Fruit fly (Drosophila melanogaster) whole organism, embryonic: ENCODE data around the gene mRpL27.

Experiments used
- Abd-B ChIP-seq: fragments of 200-800 bp; sonication (Bioruptor generic); optimal IDR thresholded peaks from 2 replicates; lab custom pipeline; 2018; ENCODE audit warnings: missing biosample characterization, mild to moderate bottlenecking, missing genetic modification characterization, moderate library complexity
- Atf-2 ChIP-seq: fragments of 200-800 bp; sonication (Bioruptor generic); optimal IDR thresholded peaks from 2 replicates; lab custom pipeline; 2016; ENCODE audit warnings: missing biosample characterization, missing genetic modification characterization
- B-H2 ChIP-seq: fragments of 200-800 bp; sonication (Bioruptor generic); optimal IDR thresholded peaks from 2 replicates; lab custom pipeline; 2018; ENCODE audit warnings: missing biosample characterization, mild to moderate bottlenecking, missing genetic modification characterization
- CG10267 ChIP-seq: fragments of 200-800 bp; sonication (Bioruptor generic); optimal IDR thresholded peaks from 2 replicates; lab custom pipeline; 2018; ENCODE audit warnings: missing biosample characterization, mild to moderate bottlenecking, missing genetic modification characterization, moderate library complexity
- CG11723 ChIP-seq: fragments of 200-800 bp; sonication (Bioruptor generic); optimal IDR thresholded peaks from 2 replicates; lab custom pipeline; 2017; ENCODE audit warnings: missing biosample characterization, mild to moderate bottlenecking, missing genetic modification characterization
- CG12299 ChIP-seq: fragments of 200-800 bp; sonication (Bioruptor generic); optimal IDR thresholded peaks from 2 replicates; lab custom pipeline; 2018; ENCODE audit warnings: missing biosample characterization, mild to moderate bottlenecking, missing genetic modification characterization
- CG12659 ChIP-seq: fragments of 200-800 bp; sonication (Bioruptor generic); optimal IDR thresholded peaks from 3 replicates; lab custom pipeline; 2017; ENCODE audit warnings: mild to moderate bottlenecking, missing biosample characterization, missing genetic modification reagents, missing genetic modification characterization
- CG12942 ChIP-seq: fragments of 200-800 bp; sonication (Bioruptor generic); optimal IDR thresholded peaks from 3 replicates; lab custom pipeline; 2016; ENCODE audit warnings: missing biosample characterization, missing genetic modification characterization
- CG13296 ChIP-seq: fragments of 200-800 bp; sonication (Bioruptor generic); optimal IDR thresholded peaks from 3 replicates; lab custom pipeline; 2018; ENCODE audit warnings: missing biosample characterization, mild to moderate bottlenecking, missing genetic modification characterization
- CG14667 ChIP-seq: fragments of 200-800 bp; sonication (Bioruptor generic); IDR thresholded peaks from 2 replicates; pipeline ENCODE4 v1.3.6; 2022; ENCODE audit warnings: missing biosample characterization, missing genetic modification characterization
- CG1529 ChIP-seq: fragments of 200-800 bp; sonication (Bioruptor generic); optimal IDR thresholded peaks from 3 replicates; lab custom pipeline; 2018; ENCODE audit warnings: missing biosample characterization, missing genetic modification characterization
- CG1647 ChIP-seq: fragments of 200-800 bp; sonication (Bioruptor generic); optimal IDR thresholded peaks from 3 replicates; lab custom pipeline; 2016; ENCODE audit warnings: missing biosample characterization, missing genetic modification characterization
- CG17568 ChIP-seq: fragments of 200-800 bp; sonication (Bioruptor generic); optimal IDR thresholded peaks from 2 replicates; lab custom pipeline; 2018; ENCODE audit warnings: missing biosample characterization, mild to moderate bottlenecking, missing genetic modification characterization, moderate library complexity
- CG2202 ChIP-seq: fragments of 200-800 bp; sonication (Bioruptor generic); optimal IDR thresholded peaks from 2 replicates; lab custom pipeline; 2018; ENCODE audit warnings: missing biosample characterization, mild to moderate bottlenecking, missing genetic modification characterization
- CG31388 ChIP-seq: fragments of 200-800 bp; sonication (Bioruptor generic); optimal IDR thresholded peaks from 2 replicates; lab custom pipeline; 2016; ENCODE audit warnings: missing biosample characterization, missing genetic modification characterization
- CG4424 ChIP-seq: fragments of 200-800 bp; sonication (Bioruptor generic); optimal IDR thresholded peaks from 3 replicates; lab custom pipeline; 2016; ENCODE audit warnings: missing biosample characterization, missing genetic modification characterization
- CG4707 ChIP-seq: fragments of 200-800 bp; sonication (Bioruptor generic); optimal IDR thresholded peaks from 2 replicates; lab custom pipeline; 2018; ENCODE audit warnings: missing biosample characterization, mild to moderate bottlenecking, missing genetic modification characterization, moderate library complexity
- CG4820 ChIP-seq: fragments of 200-800 bp; sonication (Bioruptor generic); optimal IDR thresholded peaks from 3 replicates; lab custom pipeline; 2016; ENCODE audit warnings: missing biosample characterization, missing genetic modification characterization
- CG5180 ChIP-seq: fragments of 200-800 bp; sonication (Bioruptor generic); optimal IDR thresholded peaks from 3 replicates; lab custom pipeline; 2017; ENCODE audit warnings: missing biosample characterization, missing genetic modification characterization, mild to moderate bottlenecking, moderate library complexity, missing genetic modification reagents
- CG6765 ChIP-seq: fragments of 200-800 bp; sonication (Bioruptor generic); optimal IDR thresholded peaks from 3 replicates; lab custom pipeline; 2017; ENCODE audit warnings: missing biosample characterization, mild to moderate bottlenecking, missing genetic modification characterization
- CG9932 ChIP-seq: fragments of 200-800 bp; sonication (Bioruptor generic); IDR thresholded peaks from 2 replicates; pipeline ENCODE4 v1.3.6; 2022; ENCODE audit warnings: missing biosample characterization, missing genetic modification characterization
- CHES-1-like ChIP-seq: fragments of 200-800 bp; sonication (Bioruptor generic); optimal IDR thresholded peaks from 2 replicates; lab custom pipeline; 2016; ENCODE audit warnings: missing biosample characterization, missing genetic modification characterization
- CTCF ChIP-seq: fragments of 200-800 bp; sonication (Bioruptor generic); optimal IDR thresholded peaks from 2 replicates; lab custom pipeline; 2017; ENCODE audit warnings: missing biosample characterization, mild to moderate bottlenecking, missing genetic modification characterization, moderate library complexity
- Dfd ChIP-seq, 2 experiments: fragments of >200 bp; optimal IDR thresholded peaks; 2 replicates each; lab custom pipeline; 2017; ENCODE audit warnings: missing biosample characterization in 2 of 2, missing genetic modification characterization in 2 of 2
- Drgx ChIP-seq: fragments of 200-800 bp; sonication (Bioruptor generic); IDR thresholded peaks from 2 replicates; pipeline ENCODE4 v1.3.6; 2022; ENCODE audit warnings: missing biosample characterization, missing genetic modification characterization
- E2f2 ChIP-seq: fragments of 200-800 bp; sonication (Bioruptor generic); IDR thresholded peaks from 2 replicates; pipeline ENCODE4 v1.3.6; 2022; ENCODE audit warnings: missing biosample characterization, missing genetic modification characterization
- Fer3 ChIP-seq: fragments of 200-800 bp; sonication (Bioruptor generic); optimal IDR thresholded peaks from 2 replicates; lab custom pipeline; 2018; ENCODE audit warnings: missing biosample characterization, mild to moderate bottlenecking, missing genetic modification characterization, moderate library complexity
- Hmr ChIP-seq: fragments of 200-800 bp; sonication (Bioruptor generic); optimal IDR thresholded peaks from 3 replicates; lab custom pipeline; 2017; ENCODE audit warnings: mild to moderate bottlenecking, missing biosample characterization, missing genetic modification reagents, missing genetic modification characterization
- Kr ChIP-seq: fragments of 200-800 bp; sonication (Bioruptor generic); optimal IDR thresholded peaks from 2 replicates; lab custom pipeline; 2017; ENCODE audit warnings: missing biosample characterization, mild to moderate bottlenecking, missing genetic modification characterization
- Lpt ChIP-seq: fragments of >200 bp; optimal IDR thresholded peaks from 2 replicates; lab custom pipeline; 2018; ENCODE audit warnings: missing biosample characterization, missing genetic modification characterization
- MTF-1 ChIP-seq: fragments of 200-800 bp; sonication (Bioruptor generic); optimal IDR thresholded peaks from 2 replicates; lab custom pipeline; 2018; ENCODE audit warnings: missing biosample characterization, mild to moderate bottlenecking, missing genetic modification characterization, borderline replicate concordance
- Oaz ChIP-seq: fragments of 200-800 bp; sonication (Bioruptor generic); IDR thresholded peaks from 2 replicates; pipeline ENCODE4 v1.3.6; 2022; ENCODE audit warnings: missing biosample characterization, missing genetic modification characterization
- ash1 ChIP-seq: fragments of 200-800 bp; sonication (Bioruptor generic); optimal IDR thresholded peaks from 2 replicates; lab custom pipeline; 2018; ENCODE audit warnings: missing biosample characterization, mild to moderate bottlenecking, missing genetic modification characterization
- chn ChIP-seq: fragments of 200-800 bp; sonication (Bioruptor generic); optimal IDR thresholded peaks from 2 replicates; lab custom pipeline; 2016; ENCODE audit warnings: missing biosample characterization, missing genetic modification characterization
- danr ChIP-seq: fragments of 200-800 bp; sonication (Bioruptor generic); IDR thresholded peaks from 2 replicates; pipeline ENCODE4 v1.3.6; 2022; ENCODE audit warnings: missing biosample characterization, missing genetic modification characterization
- dmrt11E ChIP-seq: fragments of 200-800 bp; sonication (Bioruptor generic); optimal IDR thresholded peaks from 3 replicates; lab custom pipeline; 2018; ENCODE audit warnings: missing biosample characterization, mild to moderate bottlenecking, missing genetic modification characterization, moderate library complexity
- dmrt99B ChIP-seq: fragments of 200-800 bp; sonication (Bioruptor generic); optimal IDR thresholded peaks from 2 replicates; lab custom pipeline; 2018; ENCODE audit warnings: missing biosample characterization, mild to moderate bottlenecking, missing genetic modification characterization, moderate library complexity
- hb ChIP-seq: fragments of 200-800 bp; sonication (Bioruptor generic); IDR thresholded peaks from 3 replicates; pipeline ENCODE4 v1.3.6; 2022; ENCODE audit warnings: missing biosample characterization, missing genetic modification characterization; ENCODE audit not compliant: partially characterized antibody
- jigr1 ChIP-seq: fragments of 200-800 bp; sonication (Bioruptor generic); IDR thresholded peaks from 3 replicates; pipeline ENCODE4 v1.3.6; 2022; ENCODE audit warnings: missing biosample characterization, missing genetic modification characterization
- lmd ChIP-seq: fragments of 200-800 bp; sonication (Bioruptor generic); IDR thresholded peaks from 2 replicates; pipeline ENCODE4 v1.3.6; 2022; ENCODE audit warnings: missing biosample characterization, missing genetic modification characterization
- nom ChIP-seq: fragments of 200-800 bp; sonication (Bioruptor generic); optimal IDR thresholded peaks from 2 replicates; lab custom pipeline; 2017; ENCODE audit warnings: missing biosample characterization, missing genetic modification characterization, mild to moderate bottlenecking, moderate library complexity, missing genetic modification reagents
- oc ChIP-seq: fragments of 200-800 bp; sonication (Bioruptor generic); optimal IDR thresholded peaks from 2 replicates; lab custom pipeline; 2018; ENCODE audit warnings: missing biosample characterization, mild to moderate bottlenecking, missing genetic modification characterization, moderate library complexity
- onecut ChIP-seq: fragments of 200-800 bp; sonication (Bioruptor generic); IDR thresholded peaks from 2 replicates; pipeline ENCODE4 v1.3.6; 2022; ENCODE audit warnings: missing biosample characterization, missing genetic modification characterization
- pan ChIP-seq, 4 experiments: fragments of >200 bp in 3 of 4; fragments of 200-800 bp in 1 of 4; sonication (Bioruptor generic) in 1 of 4; optimal IDR thresholded peaks in 3 of 4; IDR thresholded peaks in 1 of 4; 2 replicates each; pipeline versions ENCODE4 v1.3.6 to Lab custom; 2017 to 2022; ENCODE audit warnings: missing biosample characterization in 2 of 4, missing genetic modification characterization in 2 of 4, mixed read lengths in 1 of 4
- pho ChIP-seq: fragments of 200-800 bp; sonication (Bioruptor generic); optimal IDR thresholded peaks from 2 replicates; lab custom pipeline; 2016; ENCODE audit warnings: missing biosample characterization, missing genetic modification characterization
- pum ChIP-seq: fragments of 200-800 bp; sonication (Bioruptor generic); optimal IDR thresholded peaks from 2 replicates; lab custom pipeline; 2016; ENCODE audit warnings: missing biosample characterization, missing genetic modification characterization
- pzg ChIP-seq: fragments of 200-800 bp; sonication (Bioruptor generic); optimal IDR thresholded peaks from 3 replicates; lab custom pipeline; 2018; ENCODE audit warnings: missing biosample characterization, mild to moderate bottlenecking, missing genetic modification characterization, moderate library complexity
- ranshi ChIP-seq: fragments of 200-800 bp; sonication (Bioruptor generic); IDR thresholded peaks from 2 replicates; pipeline ENCODE4 v1.3.6; 2022; ENCODE audit warnings: missing biosample characterization, missing genetic modification characterization
- sc ChIP-seq, 3 experiments: fragments of >200 bp in 2 of 3; fragments of 200-800 bp in 1 of 3; sonication (Bioruptor generic) in 1 of 3; optimal IDR thresholded peaks; 2 replicates in 2 of 3; 3 replicates in 1 of 3; lab custom pipeline; 2017; ENCODE audit warnings: mild to moderate bottlenecking in 1 of 3, missing biosample characterization in 1 of 3, missing genetic modification characterization in 1 of 3, missing genetic modification reagents in 1 of 3
- ssp ChIP-seq: fragments of 200-800 bp; sonication (Bioruptor generic); IDR thresholded peaks from 2 replicates; pipeline ENCODE4 v1.3.6; 2022; ENCODE audit warnings: missing biosample characterization, missing genetic modification characterization
- tgo ChIP-seq: fragments of 200-800 bp; sonication (Bioruptor generic); IDR thresholded peaks from 3 replicates; pipeline ENCODE4 v1.3.6; 2022; ENCODE audit warnings: missing biosample characterization, missing genetic modification characterization
- yki ChIP-seq: fragments of >200 bp; optimal IDR thresholded peaks from 3 replicates; lab custom pipeline; 2018

The mRpL27 gene

DNA sequence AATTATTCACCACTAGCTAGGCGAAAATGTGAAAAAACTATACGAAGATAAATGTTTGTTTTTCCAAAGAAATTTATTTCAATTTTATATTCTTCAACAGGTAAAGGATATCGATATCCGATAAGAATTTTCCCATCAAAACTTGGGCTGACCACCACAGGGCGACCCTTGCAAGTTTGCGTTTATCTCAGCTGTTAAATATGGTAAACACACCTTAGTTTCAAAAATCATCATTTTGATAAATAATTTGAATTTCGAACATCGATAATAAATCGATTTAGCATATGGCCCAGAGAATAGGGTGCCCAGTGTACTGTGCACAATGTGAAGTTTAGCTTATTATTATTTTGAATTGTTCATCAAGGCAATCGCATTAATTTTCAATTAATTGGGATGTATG is 3.9 kb upstream of the mRpL27 start, which contains the start of the genes CG15443 and Paris (continued):
- no peak for TF ChIP-seq CG31388
- 0 out of 2 replicates have a peak, but pooled peaks have one; percentile 31 for TF ChIP-seq onecut (GFP tag; lab: Robert Waterston, UW)
- TF ChIP-seq Hmr (GFP tag; lab: Kevin White, UChicago), result no peak
- no peak for TF ChIP-seq Kr (GFP tag; lab: Kevin White, UChicago)
- TF ChIP-seq lmd (GFP tag; lab: Robert Waterston, UW), result no peak
- TF ChIP-seq ranshi (GFP tag; lab: Robert Waterston, UW), result no peak
- TF ChIP-seq pzg (GFP tag; lab: Kevin White, UChicago), result peak; percentile 61
- no peak for TF ChIP-seq tgo (GFP tag; lab: Robert Waterston, UW)
- no peak for TF ChIP-seq CG4820 (GFP tag; lab: Kevin White, UChicago)
- no peak for TF ChIP-seq CG11723 (GFP tag; lab: Kevin White, UChicago)
- TF ChIP-seq Atf-2 (GFP tag; lab: Kevin White, UChicago), result no peak
- TF ChIP-seq ssp (GFP tag; lab: Robert Waterston, UW), result no peak
- no peak for TF ChIP-seq Dfd (GFP tag; optimal IDR thresholded peaks at IDR 0.05; lab: Kevin White, UChicago)
- no peak for TF ChIP-seq CG2202 (tag; lab: Kevin White, UChicago)
- no peak for TF ChIP-seq dmrt11E (tag; lab: Kevin White, UChicago)
- no peak for TF ChIP-seq CHES-1-like (GFP tag; lab: Kevin White, UChicago)
- peak; percentile 99 for TF ChIP-seq hb
- no peak for TF ChIP-seq CG17568 (GFP tag; lab: Kevin White, UChicago)
- TF ChIP-seq pho (GFP tag; lab: Kevin White, UChicago), result no peak
- TF ChIP-seq danr (GFP tag; lab: Robert Waterston, UW), result no peak
- TF ChIP-seq CG4707, result no peak
- TF ChIP-seq CG5180 (GFP tag; lab: Kevin White, UChicago), result no peak
- TF ChIP-seq chn, result no peak
- TF ChIP-seq MTF-1 (GFP tag; lab: Kevin White, UChicago), result peak; percentile 7
- no peak for TF ChIP-seq yki (lab: Kevin White, UChicago)
- TF ChIP-seq CG10267, result peak; percentile 16
- no peak for TF ChIP-seq CG12942 (GFP tag; lab: Kevin White, UChicago)
- TF ChIP-seq Abd-B (GFP tag; lab: Kevin White, UChicago), result no peak
- no peak for TF ChIP-seq CG14667 (GFP tag; lab: Robert Waterston, UW)
- TF ChIP-seq B-H2 (GFP tag; lab: Kevin White, UChicago), result peak; percentile 36
- TF ChIP-seq dmrt99B (tag; lab: Kevin White, UChicago), result no peak
- TF ChIP-seq CG6765 (GFP tag; lab: Kevin White, UChicago), result no peak
- TF ChIP-seq CG12659 (GFP tag; lab: Kevin White, UChicago), result peak; percentile 46
- no peak for TF ChIP-seq oc
- TF ChIP-seq CG12299 (tag; lab: Kevin White, UChicago), result no peak
- no peak for TF ChIP-seq CG4424 (GFP tag; lab: Kevin White, UChicago)
- TF ChIP-seq Oaz (GFP tag; lab: Robert Waterston, UW), result no peak
- no peak for TF ChIP-seq Lpt (GFP tag; lab: Kevin White, UChicago)
- no peak for TF ChIP-seq Drgx (GFP tag; lab: Robert Waterston, UW)
- peak; percentile 86 for TF ChIP-seq E2f2 (GFP tag; lab: Robert Waterston, UW)
- TF ChIP-seq Fer3 (tag; lab: Kevin White, UChicago), result peak; percentile 15
- no peak for TF ChIP-seq CTCF
- TF ChIP-seq pan (optimal IDR thresholded peaks at IDR 0.05; lab: Kevin White, UChicago), result no peak
- no peak for TF ChIP-seq pan (GFP tag; optimal IDR thresholded peaks at IDR 0.05 in 1 of 2, IDR thresholded peaks at IDR 0.05 in 1 of 2)
- TF ChIP-seq CG9932, result no peak
- TF ChIP-seq CG13296 (GFP tag; lab: Kevin White, UChicago), result peak; percentile 60
- no peak for TF ChIP-seq CG1647 (GFP tag; lab: Kevin White, UChicago)
- TF ChIP-seq sc (optimal IDR thresholded peaks at IDR 0.05; lab: Kevin White, UChicago), result no peak
- no peak for TF ChIP-seq sc (GFP tag; optimal IDR thresholded peaks at IDR 0.05; lab: Kevin White, UChicago)
- TF ChIP-seq ash1, result no peak
- no peak for TF ChIP-seq CG1529 (GFP tag; lab: Kevin White, UChicago)
- no peak for TF ChIP-seq nom
- no peak for TF ChIP-seq pum
- TF ChIP-seq jigr1 (GFP tag; lab: Robert Waterston, UW), result no peak
